Fruit fly (Drosophila melanogaster) whole organism, embryonic: ENCODE results near the gene IKKbeta.

Experiments used
- Abd-B ChIP-seq: fragments of 200-800 bp; sonication (Bioruptor generic); optimal IDR thresholded peaks from 2 replicates; lab custom pipeline; 2018; ENCODE audit warnings: missing biosample characterization, mild to moderate bottlenecking, missing genetic modification characterization, moderate library complexity
- Ada2b ChIP-seq: fragments of 200-800 bp; sonication (Bioruptor generic); IDR thresholded peaks from 2 replicates; pipeline ENCODE4 v1.3.6; 2022; ENCODE audit warnings: missing biosample characterization, missing genetic modification characterization
- Asciz ChIP-seq: fragments of 200-800 bp; sonication (Bioruptor generic); optimal IDR thresholded peaks from 2 replicates; lab custom pipeline; 2017; ENCODE audit warnings: missing biosample characterization, mild to moderate bottlenecking, missing genetic modification characterization, missing genetic modification reagents
- CG10431 ChIP-seq: fragments of 200-800 bp; sonication (Bioruptor generic); optimal IDR thresholded peaks from 3 replicates; lab custom pipeline; 2018; ENCODE audit warnings: missing biosample characterization, mild to moderate bottlenecking, missing genetic modification characterization
- CG11456 ChIP-seq: fragments of 200-800 bp; sonication (Bioruptor generic); IDR thresholded peaks from 3 replicates; pipeline ENCODE4 v1.3.6; 2022; ENCODE audit warnings: missing biosample characterization, missing genetic modification characterization
- CG11560 ChIP-seq: fragments of 200-800 bp; sonication (Bioruptor generic); IDR thresholded peaks from 3 replicates; pipeline ENCODE4 v1.3.6; 2022; ENCODE audit warnings: missing biosample characterization, missing genetic modification characterization
- CG11695 ChIP-seq: fragments of 200-800 bp; sonication (Bioruptor generic); IDR thresholded peaks from 3 replicates; pipeline ENCODE4 v1.3.6; 2022; ENCODE audit warnings: missing biosample characterization, missing genetic modification characterization
- CG12299 ChIP-seq: fragments of 200-800 bp; sonication (Bioruptor generic); optimal IDR thresholded peaks from 2 replicates; lab custom pipeline; 2018; ENCODE audit warnings: missing biosample characterization, mild to moderate bottlenecking, missing genetic modification characterization
- CG15479 ChIP-seq: fragments of 200-800 bp; sonication (Bioruptor generic); optimal IDR thresholded peaks from 3 replicates; lab custom pipeline; 2019; ENCODE audit warnings: missing biosample characterization, mild to moderate bottlenecking, missing genetic modification characterization, moderate library complexity
- CG1602 ChIP-seq: fragments of 200-800 bp; sonication (Bioruptor generic); optimal IDR thresholded peaks from 3 replicates; lab custom pipeline; 2016; ENCODE audit warnings: missing biosample characterization, missing genetic modification characterization
- CG16779 ChIP-seq: fragments of 200-800 bp; sonication (Bioruptor generic); IDR thresholded peaks from 2 replicates; pipeline ENCODE4 v1.3.6; 2022; ENCODE audit warnings: missing biosample characterization, missing genetic modification characterization
- CG17829 ChIP-seq: fragments of 200-800 bp; optimal IDR thresholded peaks from 2 replicates; lab custom pipeline; 2019; ENCODE audit warnings: missing biosample characterization, mild to moderate bottlenecking, missing genetic modification characterization, moderate library complexity
- CG2889 ChIP-seq: fragments of 200-800 bp; sonication (Bioruptor generic); IDR thresholded peaks from 3 replicates; pipeline ENCODE4 v1.3.6; 2022; ENCODE audit warnings: missing biosample characterization, missing genetic modification characterization
- CG30403 ChIP-seq: fragments of 200-800 bp; sonication (Bioruptor generic); optimal IDR thresholded peaks from 3 replicates; lab custom pipeline; 2016; ENCODE audit warnings: missing biosample characterization, missing genetic modification characterization
- CG3995 ChIP-seq: fragments of 200-800 bp; sonication (Bioruptor generic); optimal IDR thresholded peaks from 3 replicates; lab custom pipeline; 2016; ENCODE audit warnings: missing biosample characterization, missing genetic modification characterization
- CG42726 ChIP-seq: fragments of 200-800 bp; sonication (Bioruptor generic); IDR thresholded peaks from 2 replicates; pipeline ENCODE4 v1.3.6; 2022; ENCODE audit warnings: missing biosample characterization, missing genetic modification characterization; ENCODE audit not compliant: partially characterized antibody
- CG4707 ChIP-seq: fragments of 200-800 bp; sonication (Bioruptor generic); optimal IDR thresholded peaks from 2 replicates; lab custom pipeline; 2018; ENCODE audit warnings: missing biosample characterization, mild to moderate bottlenecking, missing genetic modification characterization, moderate library complexity
- CG5245 ChIP-seq: fragments of 200-800 bp; sonication (Bioruptor generic); optimal IDR thresholded peaks from 3 replicates; lab custom pipeline; 2016; ENCODE audit warnings: missing biosample characterization, missing genetic modification characterization
- CG6654 ChIP-seq: fragments of 200-800 bp; sonication (Bioruptor generic); optimal IDR thresholded peaks from 2 replicates; lab custom pipeline; 2017; ENCODE audit warnings: missing biosample characterization, mild to moderate bottlenecking, missing genetic modification characterization
- CG6765 ChIP-seq: fragments of 200-800 bp; sonication (Bioruptor generic); optimal IDR thresholded peaks from 3 replicates; lab custom pipeline; 2017; ENCODE audit warnings: missing biosample characterization, mild to moderate bottlenecking, missing genetic modification characterization
- CG6813 ChIP-seq: fragments of 200-800 bp; sonication (Bioruptor generic); optimal IDR thresholded peaks from 2 replicates; lab custom pipeline; 2017; ENCODE audit warnings: missing biosample characterization, missing genetic modification characterization, mild to moderate bottlenecking, moderate library complexity, missing genetic modification reagents
- CG8478 ChIP-seq: fragments of >200 bp; optimal IDR thresholded peaks from 2 replicates; lab custom pipeline; 2018
- CG9727 ChIP-seq: fragments of 200-800 bp; sonication (Bioruptor generic); optimal IDR thresholded peaks from 3 replicates; lab custom pipeline; 2017; ENCODE audit warnings: missing biosample characterization, mild to moderate bottlenecking, missing genetic modification characterization
- CHES-1-like ChIP-seq: fragments of 200-800 bp; sonication (Bioruptor generic); optimal IDR thresholded peaks from 2 replicates; lab custom pipeline; 2016; ENCODE audit warnings: missing biosample characterization, missing genetic modification characterization
- Chrac-16 ChIP-seq: fragments of 200-800 bp; sonication (Bioruptor generic); optimal IDR thresholded peaks from 3 replicates; lab custom pipeline; 2016; ENCODE audit warnings: missing biosample characterization, missing genetic modification characterization
- Dad ChIP-seq: fragments of 200-800 bp; sonication (Bioruptor generic); optimal IDR thresholded peaks from 3 replicates; lab custom pipeline; 2016; ENCODE audit warnings: missing biosample characterization, missing genetic modification characterization
- Dfd ChIP-seq, 2 experiments: fragments of >200 bp; optimal IDR thresholded peaks; 2 replicates each; lab custom pipeline; 2017; ENCODE audit warnings: missing biosample characterization in 2 of 2, missing genetic modification characterization in 2 of 2
- Dll ChIP-seq: fragments of 200-800 bp; sonication (Bioruptor generic); IDR thresholded peaks from 4 replicates; pipeline ENCODE4 v1.3.6; 2022; ENCODE audit warnings: missing biosample characterization, missing genetic modification characterization; ENCODE audit not compliant: partially characterized antibody
- E2f1 ChIP-seq: fragments of 200-800 bp; sonication (Bioruptor generic); IDR thresholded peaks from 2 replicates; pipeline ENCODE4 v1.3.6; 2022; ENCODE audit warnings: missing biosample characterization, missing genetic modification characterization
- Gug ChIP-seq: fragments of 200-800 bp; sonication (Bioruptor generic); IDR thresholded peaks from 4 replicates; pipeline ENCODE4 v1.3.6; 2022; ENCODE audit warnings: missing biosample characterization, missing genetic modification characterization
- Hey ChIP-seq: fragments of 200-800 bp; sonication (Bioruptor generic); optimal IDR thresholded peaks from 3 replicates; lab custom pipeline; 2018; ENCODE audit warnings: missing biosample characterization, mild to moderate bottlenecking, missing genetic modification characterization
- Jarid2 ChIP-seq: fragments of 200-800 bp; sonication (Bioruptor generic); optimal IDR thresholded peaks from 3 replicates; lab custom pipeline; 2017; ENCODE audit warnings: mild to moderate bottlenecking, missing biosample characterization, missing genetic modification reagents, missing genetic modification characterization
- Rfx ChIP-seq: fragments of 200-800 bp; sonication (Bioruptor generic); IDR thresholded peaks from 2 replicates; pipeline ENCODE4 v1.3.6; 2022; ENCODE audit warnings: missing biosample characterization, missing genetic modification characterization
- Scr ChIP-seq: fragments of 200-800 bp; sonication (Bioruptor generic); IDR thresholded peaks from 2 replicates; pipeline ENCODE4 v1.3.6; 2022; ENCODE audit warnings: missing biosample characterization, missing genetic modification characterization; ENCODE audit not compliant: partially characterized antibody
- Six4 ChIP-seq: fragments of 200-800 bp; sonication (Bioruptor generic); optimal IDR thresholded peaks from 2 replicates; lab custom pipeline; 2016; ENCODE audit warnings: missing biosample characterization, missing genetic modification characterization
- Taf1 ChIP-seq: fragments of 200-800 bp; sonication (Bioruptor generic); IDR thresholded peaks from 2 replicates; pipeline ENCODE4 v1.3.6; 2022; ENCODE audit warnings: missing biosample characterization, missing genetic modification characterization
- ap ChIP-seq: fragments of 200-800 bp; sonication (Bioruptor generic); IDR thresholded peaks from 2 replicates; pipeline ENCODE4 v1.3.6; 2022; ENCODE audit warnings: missing biosample characterization, missing genetic modification characterization
- cg ChIP-seq: fragments of 200-800 bp; sonication (Bioruptor generic); optimal IDR thresholded peaks from 3 replicates; lab custom pipeline; 2019; ENCODE audit warnings: missing biosample characterization, mild to moderate bottlenecking, missing genetic modification characterization, moderate library complexity
- chif ChIP-seq, 2 experiments: fragments of 200-800 bp; sonication (Bioruptor generic); optimal IDR thresholded peaks; 3 replicates each; lab custom pipeline; 2016; ENCODE audit warnings: missing biosample characterization in 2 of 2, missing genetic modification characterization in 2 of 2
- danr ChIP-seq: fragments of 200-800 bp; sonication (Bioruptor generic); IDR thresholded peaks from 2 replicates; pipeline ENCODE4 v1.3.6; 2022; ENCODE audit warnings: missing biosample characterization, missing genetic modification characterization
- esg ChIP-seq: fragments of 200-800 bp; sonication (Bioruptor generic); conservative IDR thresholded peaks from 2 replicates; pipeline ENCODE4 v1.3.6; 2022; ENCODE audit warnings: missing biosample characterization, missing genetic modification characterization
- fu2 ChIP-seq: fragments of 200-800 bp; sonication (Bioruptor generic); optimal IDR thresholded peaks from 2 replicates; lab custom pipeline; 2016; ENCODE audit warnings: missing biosample characterization, missing genetic modification characterization
- kni ChIP-seq: fragments of 200-800 bp; sonication (Bioruptor generic); optimal IDR thresholded peaks from 3 replicates; lab custom pipeline; 2017; ENCODE audit warnings: mild to moderate bottlenecking, missing biosample characterization, missing genetic modification reagents, missing genetic modification characterization
- maf-S ChIP-seq: fragments of 200-800 bp; sonication (Bioruptor generic); optimal IDR thresholded peaks from 2 replicates; lab custom pipeline; 2016; ENCODE audit warnings: missing biosample characterization, missing genetic modification characterization
- nerfin-2 ChIP-seq: fragments of 200-800 bp; sonication (Bioruptor generic); IDR thresholded peaks from 2 replicates; pipeline ENCODE4 v1.3.6; 2022; ENCODE audit warnings: missing biosample characterization, missing genetic modification characterization; ENCODE audit not compliant: partially characterized antibody
- otp ChIP-seq: fragments of 200-800 bp; sonication (Bioruptor generic); IDR thresholded peaks from 3 replicates; pipeline ENCODE4, ENCODE4 v1.3.6; 2022; ENCODE audit warnings: missing biosample characterization, missing genetic modification characterization
- prd ChIP-seq, 3 experiments: fragments of >200 bp in 2 of 3; fragments of 200-800 bp in 1 of 3; sonication (Bioruptor generic) in 1 of 3; optimal IDR thresholded peaks in 2 of 3; IDR thresholded peaks in 1 of 3; 2 replicates in 2 of 3; 3 replicates in 1 of 3; pipeline versions ENCODE4 v1.3.6 to Lab custom; 2017 to 2022; ENCODE audit warnings: missing biosample characterization in 1 of 3, missing genetic modification characterization in 1 of 3
- sr ChIP-seq: fragments of 200-800 bp; sonication (Bioruptor generic); IDR thresholded peaks from 3 replicates; pipeline ENCODE4 v1.3.6; 2022; ENCODE audit warnings: missing biosample characterization, missing genetic modification characterization
- sug ChIP-seq: fragments of 200-800 bp; optimal IDR thresholded peaks from 2 replicates; lab custom pipeline; 2019; ENCODE audit warnings: missing biosample characterization, mild to moderate bottlenecking, missing genetic modification characterization, moderate library complexity
- toy ChIP-seq: fragments of 200-800 bp; sonication (Bioruptor generic); IDR thresholded peaks from 2 replicates; pipeline ENCODE4 v1.3.6; 2022; ENCODE audit warnings: missing biosample characterization, missing genetic modification characterization
- vfl ChIP-seq: fragments of 200-800 bp; sonication (Bioruptor generic); optimal IDR thresholded peaks from 2 replicates; lab custom pipeline; 2016; ENCODE audit warnings: missing biosample characterization, missing genetic modification characterization
- z ChIP-seq: fragments of 200-800 bp; sonication (Bioruptor generic); IDR thresholded peaks from 3 replicates; pipeline ENCODE4 v1.3.6; 2022; ENCODE audit warnings: missing biosample characterization, missing genetic modification characterization

Gene IKKbeta

DNA sequence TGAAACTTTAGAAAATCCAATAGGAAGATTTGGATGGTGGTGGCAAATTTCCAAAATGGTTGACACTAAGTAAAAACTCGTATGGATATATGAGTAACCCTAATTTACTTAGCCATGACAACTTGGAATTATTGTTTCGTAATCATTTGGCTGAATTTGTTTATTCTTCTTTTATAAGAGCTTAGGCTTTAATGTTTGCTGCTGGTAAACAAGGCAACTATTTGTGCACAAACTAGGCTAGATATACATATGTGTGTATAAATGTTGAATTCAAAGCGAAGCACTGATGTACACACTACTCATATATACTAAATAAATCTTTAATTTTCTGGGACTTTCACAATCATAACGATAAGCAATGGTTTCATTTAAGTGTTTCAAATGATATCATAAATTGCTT is 43.3 kb downstream of the IKKbeta start (continued):
- TF ChIP-seq CG10431 (GFP tag; lab: Kevin White, UChicago) = peak; percentile 53
- TF ChIP-seq CG12299 (tag; lab: Kevin White, UChicago) = peak; percentile 48
- no peak for TF ChIP-seq CG16779
- no peak for TF ChIP-seq Dad (GFP tag; lab: Kevin White, UChicago)
- peak; percentile 1 for TF ChIP-seq Hey
- no peak for TF ChIP-seq CG2889
- TF ChIP-seq danr (GFP tag; lab: Robert Waterston, UW) = no peak
- TF ChIP-seq CHES-1-like (GFP tag; lab: Kevin White, UChicago) = no peak
- peak; percentile 0 for TF ChIP-seq CG17829 (tag; lab: Kevin White, UChicago)
- TF ChIP-seq vfl = no peak
- no peak for TF ChIP-seq CG11456 (GFP tag; lab: Robert Waterston, UW)
- no peak for TF ChIP-seq z
- no peak for TF ChIP-seq CG5245
- no peak for TF ChIP-seq CG1602 (GFP tag; lab: Kevin White, UChicago)
- no peak for TF ChIP-seq CG8478 (lab: Kevin White, UChicago)
- no peak for TF ChIP-seq Dll
- TF ChIP-seq nerfin-2 = no peak
- no peak for TF ChIP-seq Dfd (GFP tag; optimal IDR thresholded peaks at IDR 0.05; lab: Kevin White, UChicago)
- no peak for TF ChIP-seq Jarid2
- TF ChIP-seq Asciz (GFP tag; lab: Kevin White, UChicago) = peak; percentile 81
- peak; percentile 37 for TF ChIP-seq CG9727 (GFP tag; lab: Kevin White, UChicago)
- TF ChIP-seq Ada2b (GFP tag; lab: Robert Waterston, UW) = no peak
- no peak for TF ChIP-seq chif (GFP tag; optimal IDR thresholded peaks at IDR 0.05; lab: Kevin White, UChicago)
- TF ChIP-seq CG15479 (GFP tag; lab: Kevin White, UChicago) = no peak
- TF ChIP-seq kni (GFP tag; lab: Kevin White, UChicago) = peak; percentile 36
- no peak for TF ChIP-seq ap (GFP tag; lab: Robert Waterston, UW)
- no peak for TF ChIP-seq cg (GFP tag; lab: Kevin White, UChicago)
- TF ChIP-seq esg = no peak
- no peak for TF ChIP-seq Taf1
- TF ChIP-seq Scr = no peak
- TF ChIP-seq CG6654 (GFP tag; lab: Kevin White, UChicago) = no peak
- no peak for TF ChIP-seq sr
- TF ChIP-seq E2f1 (GFP tag; lab: Robert Waterston, UW) = no peak
- TF ChIP-seq CG6813 (GFP tag; lab: Kevin White, UChicago) = peak; percentile 70
- no peak for TF ChIP-seq prd (optimal IDR thresholded peaks at IDR 0.05; lab: Kevin White, UChicago)
- no peak for TF ChIP-seq prd (GFP tag; IDR thresholded peaks at IDR 0.05; lab: Robert Waterston, UW)
- TF ChIP-seq toy (GFP tag; lab: Robert Waterston, UW) = no peak
- no peak for TF ChIP-seq CG30403
- TF ChIP-seq maf-S = peak; percentile 14
- TF ChIP-seq fu2 (GFP tag; lab: Kevin White, UChicago) = no peak
- no peak for TF ChIP-seq otp
- TF ChIP-seq sug (tag; lab: Kevin White, UChicago) = no peak
- TF ChIP-seq Six4 (GFP tag; lab: Kevin White, UChicago) = no peak
- no peak for TF ChIP-seq CG3995
- TF ChIP-seq CG4707 = peak; percentile 47
- no peak for TF ChIP-seq Abd-B
- no peak for TF ChIP-seq CG11560 (tag; lab: Robert Waterston, UW)
- TF ChIP-seq CG6765 (GFP tag; lab: Kevin White, UChicago) = peak; percentile 36
- no peak for TF ChIP-seq Gug (GFP tag; lab: Robert Waterston, UW)
- TF ChIP-seq Chrac-16 = no peak
- TF ChIP-seq Rfx (GFP tag; lab: Robert Waterston, UW) = no peak
- 0 out of 3 replicates have a peak, but pooled peaks have one; percentile 16 for TF ChIP-seq CG11695 (GFP tag; lab: Robert Waterston, UW)
- no peak for TF ChIP-seq CG42726 (GFP tag; lab: Robert Waterston, UW)
